Worm (Caenorhabditis elegans) whole organism, L4 larva: ENCODE data around the gene ZK353.10.

ENCODE experiments used
- F44E2.7 ChIP-seq: fragments of 200-800 bp; sonication (Bioruptor generic); IDR thresholded peaks from 2 replicates; pipeline ENCODE4 v2.1.2; 2022; ENCODE audit warnings: missing genetic modification characterization, missing compliant biosample characterization
- F49E8.2 ChIP-seq: sonication (generic microtip); optimal IDR thresholded peaks from 2 replicates; lab custom pipeline; 2016; ENCODE audit warnings: missing compliant biosample characterization, mild to moderate bottlenecking, missing genetic modification characterization, borderline replicate concordance
- R02D3.7 ChIP-seq: fragments of 150-350 bp; sonication (generic microtip); optimal IDR thresholded peaks from 3 replicates; lab custom pipeline; 2014; ENCODE audit warnings: missing biosample characterization, missing genetic modification characterization
- T20F7.1 ChIP-seq: fragments of 200-800 bp; sonication (Bioruptor generic); optimal IDR thresholded peaks from 2 replicates; lab custom pipeline; 2018; ENCODE audit warnings: mild to moderate bottlenecking, missing genetic modification characterization, missing compliant biosample characterization
- T26A8.4 ChIP-seq: fragments of 200-800 bp; sonication (Bioruptor generic); IDR thresholded peaks from 2 replicates; pipeline ENCODE4 v1.3.6; 2022; ENCODE audit warnings: missing genetic modification characterization, missing compliant biosample characterization
- Y105C5A.15 ChIP-seq: fragments of 200-800 bp; sonication (Bioruptor generic); IDR thresholded peaks from 2 replicates; pipeline ENCODE4 v1.3.6; 2022; ENCODE audit warnings: missing genetic modification characterization, missing compliant biosample characterization
- Y48G9A.11 ChIP-seq: fragments of 200-800 bp; sonication (Bioruptor generic); IDR thresholded peaks from 2 replicates; pipeline ENCODE4 v1.3.6; 2022; ENCODE audit warnings: missing genetic modification reagents, missing genetic modification characterization, missing compliant biosample characterization
- Y5F2A.4 ChIP-seq: fragments of 200-800 bp; sonication (Bioruptor generic); optimal IDR thresholded peaks from 2 replicates; lab custom pipeline; 2018; ENCODE audit warnings: mild to moderate bottlenecking, missing genetic modification characterization, missing compliant biosample characterization
- aha-1 ChIP-seq: fragments of 150-350 bp; peaks from one replicate; lab custom pipeline; 2014; ENCODE audit warnings: missing biosample characterization, missing genetic modification characterization
- arid-1 ChIP-seq: fragments of 200-800 bp; sonication (Bioruptor generic); conservative IDR thresholded peaks from 2 replicates; pipeline ENCODE4 v1.3.6; 2022; ENCODE audit warnings: missing genetic modification reagents, missing genetic modification characterization, missing compliant biosample characterization
- dmd-8 ChIP-seq: fragments of 200-800 bp; sonication (Bioruptor generic); IDR thresholded peaks from 2 replicates; pipeline ENCODE4 v1.3.6; 2022; ENCODE audit warnings: missing genetic modification characterization, missing compliant biosample characterization
- duxl-1 ChIP-seq: sonication (generic microtip); optimal IDR thresholded peaks from 2 replicates; lab custom pipeline; 2016; ENCODE audit warnings: mild to moderate bottlenecking, missing genetic modification characterization, moderate library complexity, missing compliant biosample characterization; ENCODE audit not compliant: poor library complexity
- dve-1 ChIP-seq: sonication (generic microtip); optimal IDR thresholded peaks from 2 replicates; lab custom pipeline; 2017; ENCODE audit warnings: antibody characterized with exemption, mild to moderate bottlenecking, missing genetic modification characterization, missing compliant biosample characterization; ENCODE audit not compliant: insufficient read depth
- egl-43 ChIP-seq: fragments of 200-800 bp; sonication (Bioruptor generic); IDR thresholded peaks from 2 replicates; pipeline ENCODE4 v1.3.6; 2022; ENCODE audit warnings: missing genetic modification reagents, missing genetic modification characterization, missing compliant biosample characterization
- gei-8 ChIP-seq: fragments of 200-800 bp; sonication (Bioruptor generic); optimal IDR thresholded peaks from 2 replicates; lab custom pipeline; 2018; ENCODE audit warnings: mild to moderate bottlenecking, missing genetic modification characterization, missing compliant biosample characterization
- hif-1 ChIP-seq, 2 experiments: sonication (generic microtip); optimal IDR thresholded peaks; 2 replicates each; lab custom pipeline; 2016 to 2017; ENCODE audit warnings: missing compliant biosample characterization in 2 of 2, missing genetic modification characterization in 2 of 2, missing genetic modification reagents in 2 of 2, missing genotype in 2 of 2, mild to moderate bottlenecking in 1 of 2
- hmg-1.1 ChIP-seq: fragments of 200-800 bp; sonication (Bioruptor generic); IDR thresholded peaks from 2 replicates; pipeline ENCODE4 v1.3.6; 2022; ENCODE audit warnings: missing genetic modification reagents, missing genetic modification characterization, missing compliant biosample characterization
- jun-1 ChIP-seq: fragments of 150-350 bp; optimal IDR thresholded peaks from 2 replicates; lab custom pipeline; 2014; ENCODE audit warnings: missing biosample characterization, missing genetic modification reagents, missing genetic modification characterization
- lin-15B ChIP-seq: fragments of 150-350 bp; sonication (generic microtip); optimal IDR thresholded peaks from 3 replicates; lab custom pipeline; 2014; ENCODE audit warnings: missing biosample characterization, missing genetic modification characterization
- lin-29 ChIP-seq: fragments of 200-800 bp; sonication (Bioruptor generic); IDR thresholded peaks from 2 replicates; pipeline ENCODE4 v1.3.6; 2022; ENCODE audit warnings: missing genetic modification reagents, missing genetic modification characterization, missing compliant biosample characterization
- lin-38 ChIP-seq: fragments of 200-800 bp; sonication (Bioruptor generic); IDR thresholded peaks from 2 replicates; pipeline ENCODE4 v1.3.6; 2022; ENCODE audit warnings: missing genetic modification reagents, missing genetic modification characterization, missing compliant biosample characterization
- lir-3 ChIP-seq: sonication (generic microtip); optimal IDR thresholded peaks from 2 replicates; lab custom pipeline; 2016; ENCODE audit warnings: mild to moderate bottlenecking, missing genetic modification characterization, missing compliant biosample characterization
- lsy-2 ChIP-seq, 2 experiments: fragments of 150-350 bp in 1 of 2; sonication (generic microtip) in 1 of 2; optimal IDR thresholded peaks; 2 replicates each; lab custom pipeline; 2014 to 2017; ENCODE audit warnings: missing biosample characterization in 2 of 2, missing genetic modification characterization in 2 of 2
- mdl-1 ChIP-seq, 2 experiments: fragments of 150-350 bp in 1 of 2; sonication (generic microtip) in 1 of 2; optimal IDR thresholded peaks; 2 replicates each; lab custom pipeline; 2014 to 2017; ENCODE audit warnings: missing biosample characterization in 2 of 2, missing genetic modification characterization in 2 of 2
- mep-1 ChIP-seq: fragments of 150-350 bp; sonication (generic microtip); optimal IDR thresholded peaks from 3 replicates; lab custom pipeline; 2014; ENCODE audit warnings: missing biosample characterization, missing genetic modification characterization
- mxl-3 ChIP-seq: fragments of 200-800 bp; sonication (Bioruptor generic); optimal IDR thresholded peaks from 2 replicates; lab custom pipeline; 2018; ENCODE audit warnings: mild to moderate bottlenecking, missing genetic modification characterization, missing compliant biosample characterization
- nhr-10 ChIP-seq: fragments of 150-350 bp; optimal IDR thresholded peaks from 2 replicates; lab custom pipeline; 2014; ENCODE audit warnings: missing biosample characterization, missing genetic modification characterization
- nhr-102 ChIP-seq: sonication (generic microtip); optimal IDR thresholded peaks from 2 replicates; lab custom pipeline; 2016; ENCODE audit warnings: mild to moderate bottlenecking, missing genetic modification characterization, moderate library complexity, missing compliant biosample characterization
- nhr-237 ChIP-seq: sonication (generic microtip); optimal IDR thresholded peaks from 2 replicates; lab custom pipeline; 2017; ENCODE audit warnings: missing biosample characterization, missing genetic modification characterization
- nhr-25 ChIP-seq: sonication (generic microtip); optimal IDR thresholded peaks from 2 replicates; lab custom pipeline; 2017; ENCODE audit warnings: missing genetic modification characterization, mild to moderate bottlenecking, missing compliant biosample characterization, antibody characterized with exemption, moderate library complexity, borderline replicate concordance; ENCODE audit not compliant: insufficient read depth
- nhr-28 ChIP-seq: fragments of 150-350 bp; optimal IDR thresholded peaks from 2 replicates; lab custom pipeline; 2014; ENCODE audit warnings: missing biosample characterization, missing genetic modification characterization
- nhr-41 ChIP-seq: fragments of 200-800 bp; sonication (Bioruptor generic); IDR thresholded peaks from 2 replicates; pipeline ENCODE4 v1.3.6; 2022; ENCODE audit warnings: missing genetic modification reagents, missing genetic modification characterization, missing compliant biosample characterization
- nhr-48 ChIP-seq: sonication (generic microtip); optimal IDR thresholded peaks from 2 replicates; lab custom pipeline; 2016; ENCODE audit warnings: mild to moderate bottlenecking, missing genetic modification characterization, missing compliant biosample characterization
- pha-4 ChIP-seq, 2 experiments: fragments of 150-350 bp in 1 of 2; fragments of 200-800 bp in 1 of 2; sonication (Bioruptor generic) in 1 of 2; IDR thresholded peaks in 1 of 2; optimal IDR thresholded peaks in 1 of 2; 2 replicates each; pipeline versions ENCODE4 v1.3.6 to Lab custom; 2014 to 2022; ENCODE audit warnings: missing genetic modification characterization in 2 of 2, missing genetic modification reagents in 2 of 2, missing biosample characterization in 1 of 2, missing compliant biosample characterization in 1 of 2
- php-3 ChIP-seq: fragments of 200-800 bp; sonication (Bioruptor generic); IDR thresholded peaks from 2 replicates; pipeline ENCODE4 v1.3.6; 2022; ENCODE audit warnings: missing genetic modification reagents, missing genetic modification characterization, missing compliant biosample characterization
- rbr-2 ChIP-seq: sonication (generic microtip); optimal IDR thresholded peaks from 2 replicates; lab custom pipeline; 2016; ENCODE audit warnings: missing genotype, missing genetic modification characterization, missing compliant biosample characterization
- set-16 ChIP-seq: fragments of 200-800 bp; sonication (Bioruptor generic); IDR thresholded peaks from 2 replicates; pipeline ENCODE4 v1.3.6; 2022; ENCODE audit warnings: missing genetic modification reagents, missing genetic modification characterization, missing compliant biosample characterization
- skn-1 ChIP-seq: fragments of 150-350 bp; optimal IDR thresholded peaks from 2 replicates; lab custom pipeline; 2014; ENCODE audit warnings: missing biosample characterization, missing genetic modification characterization
- unc-62 ChIP-seq, 3 experiments: fragments of 150-350 bp in 1 of 3; sonication (generic microtip); optimal IDR thresholded peaks in 2 of 3; peaks in 1 of 3; 1 replicate in 1 of 3; 2 replicates in 2 of 3; lab custom pipeline; 2014 to 2017; ENCODE audit warnings: missing biosample characterization in 3 of 3, missing genetic modification characterization in 3 of 3, missing genetic modification reagents in 3 of 3, missing genotype in 1 of 3
- vab-7 ChIP-seq: fragments of 200-800 bp; sonication (Bioruptor generic); IDR thresholded peaks from 2 replicates; pipeline ENCODE4 v1.3.6; 2022; ENCODE audit warnings: missing genetic modification reagents, missing genetic modification characterization, missing compliant biosample characterization
- zfp-2 ChIP-seq: sonication (generic microtip); optimal IDR thresholded peaks from 2 replicates; lab custom pipeline; 2016; ENCODE audit warnings: mild to moderate bottlenecking, missing genetic modification characterization, missing compliant biosample characterization
- zfp-3 ChIP-seq: fragments of 200-800 bp; sonication (Bioruptor generic); conservative IDR thresholded peaks from 2 replicates; pipeline ENCODE4 v1.3.6; 2022; ENCODE audit warnings: missing genetic modification reagents, missing genetic modification characterization, missing compliant biosample characterization
- zip-11 ChIP-seq: fragments of 200-800 bp; sonication (Bioruptor generic); IDR thresholded peaks from 2 replicates; pipeline ENCODE4 v1.3.6; 2022; ENCODE audit warnings: missing genetic modification characterization, missing compliant biosample characterization
- zip-2 ChIP-seq: fragments of 150-350 bp; optimal IDR thresholded peaks from 2 replicates; lab custom pipeline; 2014; ENCODE audit warnings: missing biosample characterization, missing genetic modification characterization
- ztf-11 ChIP-seq: fragments of 150-350 bp; optimal IDR thresholded peaks from 2 replicates; lab custom pipeline; 2014; ENCODE audit warnings: missing biosample characterization, missing genetic modification characterization
- ztf-7 ChIP-seq: fragments of 150-350 bp; optimal IDR thresholded peaks from 2 replicates; lab custom pipeline; 2014; ENCODE audit warnings: missing biosample characterization, missing genetic modification characterization

Gene ZK353.10

DNA sequence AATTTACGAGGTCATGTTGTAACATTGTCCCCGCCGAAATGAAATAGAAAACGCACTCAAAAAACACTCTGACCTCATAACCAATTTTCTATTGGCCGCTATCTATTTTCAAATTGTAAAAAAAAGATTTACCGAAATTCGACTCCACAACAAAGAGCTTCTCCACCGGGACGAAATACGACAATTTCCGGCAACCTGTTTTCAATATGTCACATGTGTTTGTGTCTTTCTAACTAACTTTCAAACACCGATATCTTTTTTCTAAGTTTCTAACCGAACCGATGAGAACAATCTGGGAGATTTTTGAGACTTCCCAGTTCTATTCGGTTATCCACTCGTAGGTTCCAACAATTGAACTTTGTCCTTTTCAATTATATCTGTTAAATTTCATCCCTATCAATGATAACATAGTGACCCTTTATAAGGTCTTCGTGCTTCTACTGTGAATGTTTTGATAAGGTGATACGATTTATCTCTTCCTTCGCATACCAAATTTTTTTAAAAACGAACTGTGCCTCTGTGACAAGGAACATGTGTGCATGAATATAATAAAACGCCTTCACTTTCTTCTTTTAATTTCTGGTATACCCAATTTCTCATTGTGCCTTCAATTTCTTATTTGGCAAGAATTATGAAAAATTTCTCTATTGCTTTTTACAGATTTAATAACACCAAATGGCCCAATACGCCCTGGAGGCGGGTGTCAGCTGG lies 22.5 kb downstream of the ZK353.10 start, which contains the start of gene lmbr-1:
TSS of gene lmbr-1 (plus strand) at position 661 of the 711 bp plus-strand sequence.
- TF ChIP-seq aha-1 = peak; percentile 65
- no peak for TF ChIP-seq ztf-11 (tag; lab: Kevin White, UChicago)
- TF ChIP-seq, all 104 proteins: peak for 1

DNA sequence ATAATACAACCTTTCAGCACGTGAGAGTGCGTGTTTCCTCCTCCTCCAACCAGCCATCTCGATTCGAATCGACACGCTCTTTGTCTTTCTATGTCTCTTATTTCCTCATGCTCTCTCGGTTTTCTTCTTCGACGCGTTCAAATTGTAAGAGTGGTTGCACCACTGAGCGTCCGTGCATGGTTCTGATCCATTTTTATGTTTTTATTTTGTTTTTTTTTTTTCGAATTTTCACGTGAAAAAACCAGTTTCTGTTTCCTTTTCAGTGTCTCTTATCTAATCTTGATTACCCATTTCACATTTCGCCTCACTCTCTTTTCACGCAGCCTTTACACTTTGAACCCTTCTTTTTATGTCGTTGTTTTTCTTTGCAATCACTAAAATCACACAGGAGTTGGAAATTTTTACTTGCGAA lies 23.4 kb downstream of the ZK353.10 start:
- TF ChIP-seq ztf-7 (tag; lab: Kevin White, UChicago) (no peak), skn-1 (tag; lab: Kevin White, UChicago) (no peak), lin-29 (no peak), Y5F2A.4 (GFP tag; lab: Kevin White, UChicago) (no peak), jun-1 (no peak), Y105C5A.15 (no peak), F44E2.7 (GFP tag; lab: Robert Waterston, UW) (no peak), nhr-102 (tag; lab: Kevin White, UChicago) (no peak), duxl-1 (no peak), unc-62 (GFP tag; optimal IDR thresholded peaks at IDR 0.05 in 1 of 2; lab: Kevin White, UChicago) (no peak), unc-62 (tag; optimal IDR thresholded peaks at IDR 0.05; lab: Kevin White, UChicago) (no peak), mep-1 (tag; lab: Kevin White, UChicago) (peak; percentile 55), R02D3.7 (tag; lab: Kevin White, UChicago) (no peak), rbr-2 (tag; lab: Kevin White, UChicago) (no peak), hmg-1.1 (GFP tag; lab: Robert Waterston, UW) (0 out of 2 replicates have a peak, but pooled peaks have one; percentile 14), php-3 (GFP tag; lab: Robert Waterston, UW) (peak; percentile 49; the same call in 1 of the 2 replicates), pha-4 (GFP tag; IDR thresholded peaks at IDR 0.05; lab: Robert Waterston, UW) (no peak; the same call in 1 of the 2 replicates), pha-4 (tag; optimal IDR thresholded peaks at IDR 0.05; lab: Kevin White, UChicago) (no peak), mdl-1 (tag; optimal IDR thresholded peaks at IDR 0.05; lab: Kevin White, UChicago) (peak; percentile 17 to 88), arid-1 (GFP tag; lab: Robert Waterston, UW) (no peak), nhr-41 (GFP tag; lab: Robert Waterston, UW) (no peak), lin-15B (no peak), dve-1 (tag; lab: Kevin White, UChicago) (peak; percentile 72), ztf-11 (tag; lab: Kevin White, UChicago) (no peak), vab-7 (GFP tag; lab: Robert Waterston, UW) (no peak), zip-2 (tag; lab: Kevin White, UChicago) (no peak), nhr-48 (tag; lab: Kevin White, UChicago) (peak; percentile 36), zfp-2 (tag; lab: Kevin White, UChicago) (no peak), zfp-3 (no peak), nhr-25 (no peak), nhr-28 (peak; percentile 53), Y48G9A.11 (GFP tag; lab: Robert Waterston, UW) (no peak), lsy-2 (tag; optimal IDR thresholded peaks at IDR 0.05; lab: Kevin White, UChicago) (peak in 1 of 2 experiments; percentile 37), dmd-8 (no peak), lir-3 (tag; lab: Kevin White, UChicago) (no peak), gei-8 (GFP tag; lab: Kevin White, UChicago) (no peak), zip-11 (no peak), lin-38 (GFP tag; lab: Robert Waterston, UW) (no peak), nhr-10 (tag; lab: Kevin White, UChicago) (no peak), set-16 (no peak), nhr-237 (tag; lab: Kevin White, UChicago) (no peak), T20F7.1 (GFP tag; lab: Kevin White, UChicago) (no peak), mxl-3 (GFP tag; lab: Kevin White, UChicago) (no peak), egl-43 (GFP tag; lab: Robert Waterston, UW) (no peak), T26A8.4 (GFP tag; lab: Robert Waterston, UW) (no peak), hif-1 (tag; optimal IDR thresholded peaks at IDR 0.05; lab: Kevin White, UChicago) (peak in 1 of 2 experiments; percentile 24), F49E8.2 (no peak)
